Worm (Caenorhabditis elegans) whole organism, L4 larva: ENCODE measurements around the gene F19F10.3.

Experiments used
- D1046.2 ChIP-seq: fragments of 200-800 bp; sonication (Bioruptor generic); IDR thresholded peaks from 2 replicates; pipeline ENCODE4 v1.3.6; 2022; ENCODE audit warnings: missing genetic modification characterization, missing compliant biosample characterization
- F26F4.8 ChIP-seq: fragments of 200-800 bp; sonication (Bioruptor generic); conservative IDR thresholded peaks from 2 replicates; pipeline ENCODE4 v1.3.6; 2022; ENCODE audit warnings: missing genetic modification characterization, missing compliant biosample characterization
- F37D6.2 ChIP-seq: sonication (generic microtip); optimal IDR thresholded peaks from 2 replicates; lab custom pipeline; 2016; ENCODE audit warnings: mild to moderate bottlenecking, missing genetic modification characterization, missing compliant biosample characterization
- F44E2.7 ChIP-seq: fragments of 200-800 bp; sonication (Bioruptor generic); IDR thresholded peaks from 2 replicates; pipeline ENCODE4 v2.1.2; 2022; ENCODE audit warnings: missing genetic modification characterization, missing compliant biosample characterization
- F49E8.2 ChIP-seq: sonication (generic microtip); optimal IDR thresholded peaks from 2 replicates; lab custom pipeline; 2016; ENCODE audit warnings: missing compliant biosample characterization, mild to moderate bottlenecking, missing genetic modification characterization, borderline replicate concordance
- T20F7.1 ChIP-seq: fragments of 200-800 bp; sonication (Bioruptor generic); optimal IDR thresholded peaks from 2 replicates; lab custom pipeline; 2018; ENCODE audit warnings: mild to moderate bottlenecking, missing genetic modification characterization, missing compliant biosample characterization
- Y48G9A.11 ChIP-seq: fragments of 200-800 bp; sonication (Bioruptor generic); IDR thresholded peaks from 2 replicates; pipeline ENCODE4 v1.3.6; 2022; ENCODE audit warnings: missing genetic modification reagents, missing genetic modification characterization, missing compliant biosample characterization
- Y5F2A.4 ChIP-seq: fragments of 200-800 bp; sonication (Bioruptor generic); optimal IDR thresholded peaks from 2 replicates; lab custom pipeline; 2018; ENCODE audit warnings: mild to moderate bottlenecking, missing genetic modification characterization, missing compliant biosample characterization
- aha-1 ChIP-seq: fragments of 150-350 bp; peaks from one replicate; lab custom pipeline; 2014; ENCODE audit warnings: missing biosample characterization, missing genetic modification characterization
- ama-1 ChIP-seq: fragments of 150-350 bp; optimal IDR thresholded peaks from 2 replicates; lab custom pipeline; 2014; ENCODE audit warnings: inconsistent platforms, mixed read lengths
- attf-4 ChIP-seq: sonication (generic microtip); optimal IDR thresholded peaks from 3 replicates; lab custom pipeline; 2017; ENCODE audit warnings: missing biosample characterization, missing genetic modification characterization
- ceh-28 ChIP-seq: fragments of 150-350 bp; optimal IDR thresholded peaks from 2 replicates; lab custom pipeline; 2014; ENCODE audit warnings: missing biosample characterization, missing genetic modification reagents, missing genetic modification characterization
- ceh-32 ChIP-seq: sonication (generic microtip); optimal IDR thresholded peaks from 2 replicates; lab custom pipeline; 2016; ENCODE audit warnings: mild to moderate bottlenecking, missing genetic modification characterization, missing compliant biosample characterization; ENCODE audit not compliant: poor library complexity
- ceh-44 ChIP-seq: fragments of 200-800 bp; sonication (Bioruptor generic); IDR thresholded peaks from 2 replicates; pipeline ENCODE4 v1.3.6; 2022; ENCODE audit warnings: missing genetic modification reagents, missing genetic modification characterization, missing compliant biosample characterization
- cey-2 ChIP-seq: sonication (generic microtip); optimal IDR thresholded peaks from 3 replicates; lab custom pipeline; 2017; ENCODE audit warnings: missing genetic modification characterization, mild to moderate bottlenecking, missing compliant biosample characterization, antibody characterized with exemption, borderline replicate concordance; ENCODE audit not compliant: insufficient read depth
- daf-19 ChIP-seq: fragments of 200-800 bp; sonication (Bioruptor generic); conservative IDR thresholded peaks from 2 replicates; pipeline ENCODE4 v1.3.6; 2022; ENCODE audit warnings: missing genetic modification characterization, missing compliant biosample characterization
- dpl-1 ChIP-seq: fragments of 150-350 bp; optimal IDR thresholded peaks from 2 replicates; lab custom pipeline; 2014; ENCODE audit warnings: missing biosample characterization, missing genetic modification reagents, missing genetic modification characterization
- duxl-1 ChIP-seq: sonication (generic microtip); optimal IDR thresholded peaks from 2 replicates; lab custom pipeline; 2016; ENCODE audit warnings: mild to moderate bottlenecking, missing genetic modification characterization, moderate library complexity, missing compliant biosample characterization; ENCODE audit not compliant: poor library complexity
- egl-27 ChIP-seq: sonication (generic microtip); optimal IDR thresholded peaks from 3 replicates; lab custom pipeline; 2017; ENCODE audit warnings: missing biosample characterization, missing genetic modification reagents, missing genetic modification characterization
- egl-43 ChIP-seq: fragments of 200-800 bp; sonication (Bioruptor generic); IDR thresholded peaks from 2 replicates; pipeline ENCODE4 v1.3.6; 2022; ENCODE audit warnings: missing genetic modification reagents, missing genetic modification characterization, missing compliant biosample characterization
- fkh-10 ChIP-seq: fragments of 150-350 bp; optimal IDR thresholded peaks from 2 replicates; lab custom pipeline; 2014; ENCODE audit warnings: missing biosample characterization, missing genetic modification reagents, missing genetic modification characterization
- hlh-30 ChIP-seq: sonication (generic microtip); optimal IDR thresholded peaks from 2 replicates; lab custom pipeline; 2017; ENCODE audit warnings: antibody characterized with exemption, mild to moderate bottlenecking, missing genetic modification characterization, missing compliant biosample characterization; ENCODE audit not compliant: insufficient read depth
- lim-7 ChIP-seq: fragments of 200-800 bp; sonication (Bioruptor generic); IDR thresholded peaks from 2 replicates; pipeline ENCODE4 v1.3.6; 2022; ENCODE audit warnings: missing genetic modification characterization, missing compliant biosample characterization
- lin-38 ChIP-seq: fragments of 200-800 bp; sonication (Bioruptor generic); IDR thresholded peaks from 2 replicates; pipeline ENCODE4 v1.3.6; 2022; ENCODE audit warnings: missing genetic modification reagents, missing genetic modification characterization, missing compliant biosample characterization
- madf-5 ChIP-seq, 2 experiments: fragments of 200-800 bp; sonication (Bioruptor generic); IDR thresholded peaks; 2 replicates each; pipeline ENCODE4 v1.3.6; 2022; ENCODE audit warnings: missing compliant biosample characterization in 2 of 2, missing genetic modification characterization in 2 of 2
- mdl-1 ChIP-seq, 2 experiments: fragments of 150-350 bp in 1 of 2; sonication (generic microtip) in 1 of 2; optimal IDR thresholded peaks; 2 replicates each; lab custom pipeline; 2014 to 2017; ENCODE audit warnings: missing biosample characterization in 2 of 2, missing genetic modification characterization in 2 of 2
- mdt-29 ChIP-seq: fragments of 200-800 bp; sonication (Bioruptor generic); IDR thresholded peaks from 2 replicates; pipeline ENCODE4 v1.3.6; 2022; ENCODE audit warnings: missing genetic modification reagents, missing genetic modification characterization, missing compliant biosample characterization
- mxl-2 ChIP-seq: fragments of 200-800 bp; sonication (Bioruptor generic); conservative IDR thresholded peaks from 2 replicates; pipeline ENCODE4 v1.3.6; 2022; ENCODE audit warnings: missing genetic modification reagents, missing genetic modification characterization, missing compliant biosample characterization
- mxl-3 ChIP-seq: fragments of 200-800 bp; sonication (Bioruptor generic); optimal IDR thresholded peaks from 2 replicates; lab custom pipeline; 2018; ENCODE audit warnings: mild to moderate bottlenecking, missing genetic modification characterization, missing compliant biosample characterization
- nhr-10 ChIP-seq: fragments of 150-350 bp; optimal IDR thresholded peaks from 2 replicates; lab custom pipeline; 2014; ENCODE audit warnings: missing biosample characterization, missing genetic modification characterization
- nhr-102 ChIP-seq: sonication (generic microtip); optimal IDR thresholded peaks from 2 replicates; lab custom pipeline; 2016; ENCODE audit warnings: mild to moderate bottlenecking, missing genetic modification characterization, moderate library complexity, missing compliant biosample characterization
- nhr-237 ChIP-seq: sonication (generic microtip); optimal IDR thresholded peaks from 2 replicates; lab custom pipeline; 2017; ENCODE audit warnings: missing biosample characterization, missing genetic modification characterization
- nhr-6 ChIP-seq: fragments of 150-350 bp; optimal IDR thresholded peaks from 2 replicates; lab custom pipeline; 2014; ENCODE audit warnings: missing biosample characterization, missing genetic modification characterization
- saeg-2 ChIP-seq: fragments of 200-800 bp; sonication (Bioruptor generic); IDR thresholded peaks from 2 replicates; pipeline ENCODE4 v1.3.6; 2022; ENCODE audit warnings: missing genetic modification reagents, missing genetic modification characterization, missing compliant biosample characterization
- sdz-12 ChIP-seq: fragments of 200-800 bp; sonication (Bioruptor generic); optimal IDR thresholded peaks from 2 replicates; lab custom pipeline; 2018; ENCODE audit warnings: mild to moderate bottlenecking, missing genetic modification characterization, missing compliant biosample characterization
- set-16 ChIP-seq: fragments of 200-800 bp; sonication (Bioruptor generic); IDR thresholded peaks from 2 replicates; pipeline ENCODE4 v1.3.6; 2022; ENCODE audit warnings: missing genetic modification reagents, missing genetic modification characterization, missing compliant biosample characterization
- skn-1 ChIP-seq: fragments of 150-350 bp; optimal IDR thresholded peaks from 2 replicates; lab custom pipeline; 2014; ENCODE audit warnings: missing biosample characterization, missing genetic modification characterization
- snpc-4 ChIP-seq: fragments of 150-350 bp; optimal IDR thresholded peaks from 2 replicates; lab custom pipeline; 2014; ENCODE audit warnings: missing biosample characterization, missing genetic modification characterization
- tag-97 ChIP-seq: fragments of 200-800 bp; sonication (Bioruptor generic); IDR thresholded peaks from 2 replicates; pipeline ENCODE4 v1.3.6; 2022; ENCODE audit warnings: missing genetic modification characterization, missing compliant biosample characterization
- tra-1 ChIP-seq: fragments of 200-800 bp; sonication (Bioruptor generic); IDR thresholded peaks from 2 replicates; pipeline ENCODE4 v1.3.6; 2022; ENCODE audit warnings: missing genetic modification reagents, missing genetic modification characterization, missing compliant biosample characterization

F19F10.3 gene

DNA sequence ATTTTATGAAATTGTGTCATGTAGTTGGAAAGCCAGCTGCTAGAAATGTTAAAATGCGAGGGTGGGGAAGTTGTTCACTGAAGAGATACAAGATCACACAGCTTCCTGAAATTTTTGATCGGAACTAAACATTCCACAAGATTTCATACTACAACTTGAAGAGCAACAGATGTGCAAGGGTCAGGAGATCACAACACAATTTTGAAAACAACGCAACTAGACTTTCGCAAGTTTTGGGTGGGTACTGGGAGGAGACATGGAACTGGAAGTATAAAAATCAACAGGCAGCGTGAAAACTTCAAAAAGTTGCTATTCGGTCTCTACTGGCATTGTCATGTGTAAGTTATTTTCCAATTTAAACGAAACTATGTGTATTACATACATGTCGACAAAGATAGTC lies at the start of gene F19F10.3:
F19F10.3 (plus strand) TSS at position 301 of the 400 bp plus-strand sequence.
- TF ChIP-seq lin-38 (GFP tag; lab: Robert Waterston, UW) (no peak), sdz-12 (GFP tag; lab: Kevin White, UChicago) (no peak), egl-43 (GFP tag; lab: Robert Waterston, UW) (no peak), duxl-1 (tag; lab: Kevin White, UChicago) (no peak), D1046.2 (GFP tag; lab: Robert Waterston, UW) (no peak), T20F7.1 (no peak), tag-97 (GFP tag; lab: Robert Waterston, UW) (no peak), mxl-2 (GFP tag; lab: Robert Waterston, UW) (no peak), skn-1 (tag; lab: Kevin White, UChicago) (no peak), ama-1 (lab: Kevin White, UChicago) (no peak), hlh-30 (no peak), nhr-10 (no peak), nhr-237 (tag; lab: Kevin White, UChicago) (no peak), F44E2.7 (GFP tag; lab: Robert Waterston, UW) (no peak), madf-5 (GFP tag; IDR thresholded peaks at IDR 0.05; lab: Robert Waterston, UW) (no peak), saeg-2 (GFP tag; lab: Robert Waterston, UW) (no peak), egl-27 (tag; lab: Kevin White, UChicago) (no peak), cey-2 (tag; lab: Kevin White, UChicago) (no peak)

ce11 chrV:7504271-7504670 lies 47.6 kb upstream of the F19F10.3 start, which contains the start of gene srh-229:
srh-229 (minus strand) TSS chrV:7504371.
- TF ChIP-seq ceh-28 (tag; lab: Kevin White, UChicago) (no peak), Y5F2A.4 (GFP tag; lab: Kevin White, UChicago) (no peak), mxl-3 (GFP tag; lab: Kevin White, UChicago) (no peak), ceh-32 (no peak), nhr-102 (no peak), lim-7 (GFP tag; lab: Robert Waterston, UW) (no peak), F37D6.2 (tag; lab: Kevin White, UChicago) (no peak), mdt-29 (GFP tag; lab: Robert Waterston, UW) (no peak), daf-19 (GFP tag; lab: Robert Waterston, UW) (no peak), nhr-6 (tag; lab: Kevin White, UChicago) (no peak), D1046.2 (GFP tag; lab: Robert Waterston, UW) (no peak), aha-1 (no peak), F49E8.2 (tag; lab: Kevin White, UChicago) (no peak), set-16 (GFP tag; lab: Robert Waterston, UW) (no peak), snpc-4 (tag; lab: Kevin White, UChicago) (no peak), F26F4.8 (GFP tag; lab: Robert Waterston, UW) (no peak), dpl-1 (GFP tag; lab: Kevin White, UChicago) (no peak)
- TF ChIP-seq, all 104 proteins: peak for 0

ce11 chrV:7506207-7506606 lies 45.7 kb upstream of the F19F10.3 start:
- TF ChIP-seq ceh-44 (GFP tag; lab: Robert Waterston, UW) (0 out of 2 replicates have a peak, but pooled peaks have one; percentile 3), mdt-29 (GFP tag; lab: Robert Waterston, UW) (no peak)

- TF ChIP-seq Y5F2A.4 (GFP tag; lab: Kevin White, UChicago) (no peak), fkh-10 (GFP tag; lab: Kevin White, UChicago) (no peak), mdl-1 (tag; optimal IDR thresholded peaks at IDR 0.05; lab: Kevin White, UChicago) (no peak), set-16 (GFP tag; lab: Robert Waterston, UW) (no peak), F26F4.8 (GFP tag; lab: Robert Waterston, UW) (no peak), tra-1 (no peak), Y48G9A.11 (no peak), mxl-3 (GFP tag; lab: Kevin White, UChicago) (no peak), dpl-1 (GFP tag; lab: Kevin White, UChicago) (no peak), attf-4 (no peak), nhr-102 (no peak)
Measured at ce11 chrV:7508566-7509044, 43.3 kb upstream of the F19F10.3 start, which contains the start of the genes str-31 and nhr-172. str-31 (minus strand) TSS chrV:7508666. nhr-172 (plus strand) TSS chrV:7508994.
